Worm (Caenorhabditis elegans): ENCODE results near the gene C39B10.7.

Gene C39B10.7

DNA sequence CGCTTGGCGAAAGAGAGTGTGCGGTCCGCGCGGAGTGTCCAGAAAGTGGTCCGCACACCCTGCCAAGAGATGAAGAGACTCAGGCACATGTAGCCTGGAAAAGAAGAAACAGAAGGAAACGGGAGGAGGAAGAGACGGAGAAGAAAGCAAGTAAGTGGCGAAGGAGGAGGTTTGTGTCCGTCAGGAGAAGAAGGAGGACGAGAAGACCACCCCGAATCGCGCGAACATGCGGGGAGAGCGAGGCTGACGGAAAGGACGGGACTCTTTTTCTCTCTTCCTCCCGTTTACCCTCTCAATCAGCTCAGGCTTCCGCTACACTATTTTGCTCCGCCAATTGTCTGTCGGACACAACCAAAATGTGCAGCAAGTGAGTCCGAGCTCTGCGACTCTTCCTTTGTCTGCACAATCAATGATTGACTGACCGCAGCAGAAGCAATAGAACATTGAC, 41.2 kb upstream of the C39B10.7 start (continued):
- peak; percentile 61 for TF ChIP-seq mes-2 (tag; optimal IDR thresholded peaks at IDR 0.05; ENCODE audit: poor library complexity, severe bottlenecking)
- TF ChIP-seq hmg-1.1 (GFP tag; IDR thresholded peaks at IDR 0.05): peak; percentile 82
- no peak for TF ChIP-seq pqm-1 (tag; optimal IDR thresholded peaks at IDR 0.05)
- no peak for TF ChIP-seq mdt-29 (GFP tag; IDR thresholded peaks at IDR 0.05)
- TF ChIP-seq daf-16 (GFP tag; optimal IDR thresholded peaks at IDR 0.05): peak in 1 of 2 experiments; percentile 19
- TF ChIP-seq daf-16 (tag; optimal IDR thresholded peaks at IDR 0.05): no peak
- 0 out of 2 replicates have a peak, but pooled peaks have one; percentile 21 for TF ChIP-seq tra-1 (GFP tag; IDR thresholded peaks at IDR 0.05)
- TF ChIP-seq spr-3 (GFP tag; optimal IDR thresholded peaks at IDR 0.05): no peak
- no peak for TF ChIP-seq daf-12 (tag; optimal IDR thresholded peaks at IDR 0.05)
- peak in 1 of 2 experiments; percentile 66 for TF ChIP-seq mdl-1 (tag; optimal IDR thresholded peaks at IDR 0.05)
- no peak for TF ChIP-seq ceh-32 (tag; optimal IDR thresholded peaks at IDR 0.05; ENCODE audit: poor library complexity)
- 0 out of 2 replicates have a peak, but pooled peaks have one; percentile 10 for TF ChIP-seq madf-9 (GFP tag; conservative IDR thresholded peaks at IDR 0.05)
- TF ChIP-seq php-3 (GFP tag; IDR thresholded peaks at IDR 0.05): no peak
- no peak for TF ChIP-seq ceh-62 (tag; optimal IDR thresholded peaks at IDR 0.05)
- peak; percentile 70 for TF ChIP-seq lir-3 (tag; optimal IDR thresholded peaks at IDR 0.05)
- TF ChIP-seq nhr-11 (tag; optimal IDR thresholded peaks at IDR 0.05): peak; percentile 89
- TF ChIP-seq lin-38 (GFP tag; IDR thresholded peaks at IDR 0.05): no peak
- no peak for TF ChIP-seq ZK546.5 (tag; optimal IDR thresholded peaks at IDR 0.05)
- no peak for TF ChIP-seq ztf-7 (tag; optimal IDR thresholded peaks at IDR 0.05)
- no peak for TF ChIP-seq gei-8 (GFP tag; optimal IDR thresholded peaks at IDR 0.05)
- TF ChIP-seq snpc-1.2 (GFP tag; IDR thresholded peaks at IDR 0.05): no peak
- no peak for TF ChIP-seq jun-1 (tag; optimal IDR thresholded peaks at IDR 0.05)
- TF ChIP-seq nhr-25 (tag; optimal IDR thresholded peaks at IDR 0.05; ENCODE audit: borderline replicate concordance, insufficient read depth): peak; percentile 3
- no peak for TF ChIP-seq egl-27 (tag; optimal IDR thresholded peaks at IDR 0.05)
- TF ChIP-seq vab-7 (GFP tag; IDR thresholded peaks at IDR 0.05): no peak
- peak; percentile 26 for TF ChIP-seq dve-1 (tag; optimal IDR thresholded peaks at IDR 0.05; ENCODE audit: insufficient read depth)
- TF ChIP-seq dmd-6 (GFP tag; IDR thresholded peaks at IDR 0.05): peak; percentile 24; the same call in 1 of the 2 replicates
- TF ChIP-seq nhr-77 (tag; optimal IDR thresholded peaks at IDR 0.05): peak; percentile 7
- no peak for TF ChIP-seq fos-1 (tag; optimal IDR thresholded peaks at IDR 0.05)
- TF ChIP-seq F10B5.3 (tag; optimal IDR thresholded peaks at IDR 0.05): no peak
- TF ChIP-seq ceh-20 (GFP tag; IDR thresholded peaks at IDR 0.05): peak; percentile 76
- no peak for TF ChIP-seq Y5F2A.4 (GFP tag; optimal IDR thresholded peaks at IDR 0.05)
- TF ChIP-seq nhr-48 (tag; optimal IDR thresholded peaks at IDR 0.05): peak; percentile 26
- TF ChIP-seq nhr-42 (GFP tag; IDR thresholded peaks at IDR 0.05): no peak
- no peak for TF ChIP-seq nhr-76 (tag; optimal IDR thresholded peaks at IDR 0.05)
- TF ChIP-seq nhr-10 (tag; optimal IDR thresholded peaks at IDR 0.05): no peak
- peak; percentile 5 for TF ChIP-seq zfp-2 (tag; optimal IDR thresholded peaks at IDR 0.05)
- peak in 1 of 2 experiments; percentile 87 for TF ChIP-seq unc-62 (GFP tag; optimal IDR thresholded peaks at IDR 0.05 in 1 of 2)
- no peak for TF ChIP-seq unc-62 (tag; optimal IDR thresholded peaks at IDR 0.05)
- TF ChIP-seq ama-1 (optimal IDR thresholded peaks at IDR 0.05): no peak
- peak; percentile 97 for TF ChIP-seq ctbp-1 (GFP tag; IDR thresholded peaks at IDR 0.05)
- TF ChIP-seq hlh-30 (tag; optimal IDR thresholded peaks at IDR 0.05; ENCODE audit: insufficient read depth): peak; percentile 56
- peak; percentile 44 for TF ChIP-seq aha-1 (tag)
- no peak for TF ChIP-seq F26F4.8 (GFP tag; conservative IDR thresholded peaks at IDR 0.05)
- peak; percentile 52 to 59 for TF ChIP-seq lsy-2 (tag; optimal IDR thresholded peaks at IDR 0.05)
- no peak for TF ChIP-seq unc-39 (tag; optimal IDR thresholded peaks at IDR 0.05)
- TF ChIP-seq Y75B8A.6 (GFP tag; IDR thresholded peaks at IDR 0.05): no peak
- no peak for TF ChIP-seq cey-2 (tag; optimal IDR thresholded peaks at IDR 0.05; ENCODE audit: borderline replicate concordance, insufficient read depth)
- TF ChIP-seq nhr-237 (tag; optimal IDR thresholded peaks at IDR 0.05): no peak
- TF ChIP-seq aly-2 (tag; optimal IDR thresholded peaks at IDR 0.05): no peak
- no peak for TF ChIP-seq ztf-11 (tag; optimal IDR thresholded peaks at IDR 0.05)
- peak; percentile 84 for TF ChIP-seq egl-43 (GFP tag; IDR thresholded peaks at IDR 0.05)
